Worm (Caenorhabditis elegans) whole organism, L1 larva: Measurements from ENCODE around the gene T05H10.8.
A peak's percentile ranks its signal among the peaks of the same experiment; 100 is the strongest.

ENCODE experiments used
- C16A3.4 ChIP-seq: fragments of 150-350 bp; optimal IDR thresholded peaks from 2 replicates; lab custom pipeline; 2014; ENCODE audit warnings: missing biosample characterization, missing genetic modification characterization
- C34B4.2 ChIP-seq: sonication (generic microtip); optimal IDR thresholded peaks from 2 replicates; lab custom pipeline; 2017; ENCODE audit warnings: mild to moderate bottlenecking, missing genetic modification characterization, missing compliant biosample characterization
- aha-1 ChIP-seq: fragments of 150-350 bp; optimal IDR thresholded peaks from 2 replicates; lab custom pipeline; 2014; ENCODE audit warnings: missing biosample characterization, missing genetic modification characterization
- alr-1 ChIP-seq: fragments of 200-800 bp; sonication (Bioruptor generic); optimal IDR thresholded peaks from 2 replicates; lab custom pipeline; 2018; ENCODE audit warnings: borderline replicate concordance, mild to moderate bottlenecking, missing genetic modification characterization, missing compliant biosample characterization
- ama-1 ChIP-seq: fragments of 150-350 bp; optimal IDR thresholded peaks from 2 replicates; lab custom pipeline; 2014
- blmp-1 ChIP-seq: fragments of 150-350 bp; optimal IDR thresholded peaks from 2 replicates; lab custom pipeline; 2014; ENCODE audit warnings: missing biosample characterization, missing genetic modification characterization
- ceh-63 ChIP-seq: fragments of 200-800 bp; sonication (Bioruptor generic); optimal IDR thresholded peaks from 2 replicates; lab custom pipeline; 2018; ENCODE audit warnings: mild to moderate bottlenecking, missing genetic modification characterization, missing compliant biosample characterization
- ceh-8 ChIP-seq: fragments of 200-800 bp; sonication (Bioruptor generic); optimal IDR thresholded peaks from 2 replicates; lab custom pipeline; 2018; ENCODE audit warnings: mild to moderate bottlenecking, missing genetic modification characterization, moderate library complexity, missing compliant biosample characterization
- ceh-82 ChIP-seq, 3 experiments: fragments of 150-350 bp in 1 of 3; sonication (generic microtip) in 2 of 3; optimal IDR thresholded peaks; 2 replicates each; lab custom pipeline; 2014 to 2017; ENCODE audit warnings: missing biosample characterization in 3 of 3, missing genetic modification characterization in 3 of 3
- ceh-88 ChIP-seq: fragments of 200-800 bp; sonication (Bioruptor generic); IDR thresholded peaks from 2 replicates; pipeline ENCODE4 v1.3.6; 2022; ENCODE audit warnings: missing genetic modification characterization, missing compliant biosample characterization
- dpl-1 ChIP-seq, 3 experiments: fragments of 150-350 bp in 2 of 3; sonication (generic microtip) in 1 of 3; optimal IDR thresholded peaks; 2 replicates each; lab custom pipeline; 2014 to 2017; ENCODE audit warnings: missing biosample characterization in 3 of 3, missing genetic modification characterization in 3 of 3, missing genetic modification reagents in 3 of 3
- dsc-1 ChIP-seq: sonication (generic microtip); optimal IDR thresholded peaks from 2 replicates; lab custom pipeline; 2016; ENCODE audit warnings: mild to moderate bottlenecking, missing genetic modification characterization, missing compliant biosample characterization
- efl-1 ChIP-seq, 4 experiments: fragments of 150-350 bp; optimal IDR thresholded peaks in 3 of 4; peaks in 1 of 4; 1 replicate in 1 of 4; 2 replicates in 3 of 4; lab custom pipeline; 2014; ENCODE audit warnings: missing biosample characterization in 2 of 4, missing genetic modification characterization in 2 of 4, missing genetic modification reagents in 2 of 4
- efl-3 ChIP-seq: fragments of 200-800 bp; sonication (Bioruptor generic); optimal IDR thresholded peaks from 2 replicates; lab custom pipeline; 2018; ENCODE audit warnings: mild to moderate bottlenecking, missing genetic modification characterization, missing compliant biosample characterization
- egl-13 ChIP-seq: sonication (generic microtip); optimal IDR thresholded peaks from 2 replicates; lab custom pipeline; 2016; ENCODE audit warnings: missing genotype, missing genetic modification reagents, missing genetic modification characterization, missing compliant biosample characterization
- ets-5 ChIP-seq: fragments of 200-800 bp; sonication (Bioruptor generic); IDR thresholded peaks from 2 replicates; pipeline ENCODE4 v1.3.6; 2022; ENCODE audit warnings: missing genetic modification characterization, missing compliant biosample characterization
- fkh-10 ChIP-seq: sonication (generic microtip); optimal IDR thresholded peaks from 2 replicates; lab custom pipeline; 2017; ENCODE audit warnings: missing biosample characterization, missing genetic modification reagents, missing genetic modification characterization
- fkh-8 ChIP-seq: sonication (generic microtip); optimal IDR thresholded peaks from 2 replicates; lab custom pipeline; 2016; ENCODE audit warnings: mild to moderate bottlenecking, missing genetic modification characterization, missing compliant biosample characterization
- fos-1 ChIP-seq: fragments of 150-350 bp; optimal IDR thresholded peaks from 2 replicates; lab custom pipeline; 2014; ENCODE audit warnings: missing biosample characterization, missing genetic modification characterization
- grh-1 ChIP-seq: fragments of 200-800 bp; sonication (Bioruptor generic); IDR thresholded peaks from 2 replicates; pipeline ENCODE4 v1.3.6; 2022; ENCODE audit warnings: missing genetic modification reagents, missing genetic modification characterization, missing compliant biosample characterization
- hlh-17 ChIP-seq: fragments of 200-800 bp; sonication (Bioruptor generic); optimal IDR thresholded peaks from 2 replicates; lab custom pipeline; 2018; ENCODE audit warnings: missing genetic modification characterization, mild to moderate bottlenecking, missing compliant biosample characterization, moderate library complexity, borderline replicate concordance
- hlh-4 ChIP-seq: sonication (generic microtip); optimal IDR thresholded peaks from 2 replicates; lab custom pipeline; 2016; ENCODE audit warnings: mild to moderate bottlenecking, missing genetic modification characterization, missing compliant biosample characterization
- irx-1 ChIP-seq: sonication (generic microtip); optimal IDR thresholded peaks from 2 replicates; lab custom pipeline; 2016; ENCODE audit warnings: missing genetic modification characterization, missing compliant biosample characterization
- isw-1 ChIP-seq: fragments of 200-800 bp; sonication (Bioruptor generic); IDR thresholded peaks from 2 replicates; pipeline ENCODE4 v1.3.6; 2022; ENCODE audit warnings: missing genetic modification characterization, missing compliant biosample characterization
- lin-13 ChIP-seq: fragments of 150-350 bp; optimal IDR thresholded peaks from 2 replicates; lab custom pipeline; 2014; ENCODE audit warnings: missing biosample characterization, missing genetic modification reagents, missing genetic modification characterization
- lin-15B ChIP-seq: fragments of 150-350 bp; sonication (generic microtip); optimal IDR thresholded peaks from 3 replicates; lab custom pipeline; 2014; ENCODE audit warnings: missing biosample characterization, missing genetic modification characterization
- lin-39 ChIP-seq: fragments of 150-350 bp; optimal IDR thresholded peaks from 2 replicates; lab custom pipeline; 2014; ENCODE audit warnings: missing biosample characterization, missing genetic modification reagents, missing genetic modification characterization
- mdl-1 ChIP-seq, 2 experiments: fragments of 150-350 bp; optimal IDR thresholded peaks; 2 replicates each; lab custom pipeline; 2014 to 2017; ENCODE audit warnings: missing biosample characterization in 2 of 2, missing genetic modification characterization in 2 of 2, inconsistent platforms in 1 of 2
- mep-1 ChIP-seq: fragments of 150-350 bp; optimal IDR thresholded peaks from 2 replicates; lab custom pipeline; 2014; ENCODE audit warnings: missing biosample characterization, missing genetic modification characterization
- nhr-11 ChIP-seq: fragments of 150-350 bp; optimal IDR thresholded peaks from 2 replicates; lab custom pipeline; 2014; ENCODE audit warnings: missing biosample characterization, missing genetic modification characterization
- nhr-12 ChIP-seq: sonication (generic microtip); optimal IDR thresholded peaks from 2 replicates; lab custom pipeline; 2017; ENCODE audit warnings: missing biosample characterization, missing genetic modification characterization
- nhr-19 ChIP-seq: fragments of 200-800 bp; sonication (Bioruptor generic); conservative IDR thresholded peaks from 2 replicates; pipeline ENCODE4 v1.3.6; 2022; ENCODE audit warnings: missing genetic modification characterization, missing compliant biosample characterization
- nhr-20 ChIP-seq: sonication (generic microtip); optimal IDR thresholded peaks from 2 replicates; lab custom pipeline; 2016; ENCODE audit warnings: mild to moderate bottlenecking, missing genetic modification characterization, missing compliant biosample characterization
- nhr-47 ChIP-seq: sonication (generic microtip); optimal IDR thresholded peaks from 2 replicates; lab custom pipeline; 2016; ENCODE audit warnings: mild to moderate bottlenecking, missing genetic modification characterization, moderate library complexity, missing compliant biosample characterization
- nhr-71 ChIP-seq: sonication (generic microtip); optimal IDR thresholded peaks from 2 replicates; lab custom pipeline; 2016; ENCODE audit warnings: mild to moderate bottlenecking, missing genetic modification characterization, moderate library complexity, missing compliant biosample characterization
- nhr-77 ChIP-seq: fragments of 150-350 bp; optimal IDR thresholded peaks from 2 replicates; lab custom pipeline; 2014; ENCODE audit warnings: missing biosample characterization, missing genetic modification characterization
- snu-23 ChIP-seq: sonication (generic microtip); optimal IDR thresholded peaks from 2 replicates; lab custom pipeline; 2016; ENCODE audit warnings: missing genetic modification characterization, missing compliant biosample characterization
- tbx-2 ChIP-seq: sonication (generic microtip); optimal IDR thresholded peaks from 2 replicates; lab custom pipeline; 2016; ENCODE audit warnings: missing genetic modification characterization, missing compliant biosample characterization
- unc-130 ChIP-seq: fragments of 150-350 bp; optimal IDR thresholded peaks from 2 replicates; lab custom pipeline; 2017; ENCODE audit warnings: missing biosample characterization, missing genetic modification characterization, inconsistent platforms
- unc-86 ChIP-seq: sonication (generic microtip); optimal IDR thresholded peaks from 2 replicates; lab custom pipeline; 2016; ENCODE audit warnings: missing genetic modification characterization, missing compliant biosample characterization
- xbp-1 ChIP-seq: sonication (generic microtip); optimal IDR thresholded peaks from 2 replicates; lab custom pipeline; 2016; ENCODE audit warnings: missing genetic modification characterization, missing compliant biosample characterization
- zag-1 ChIP-seq: fragments of 150-350 bp; optimal IDR thresholded peaks from 2 replicates; lab custom pipeline; 2014; ENCODE audit warnings: missing biosample characterization, missing genetic modification characterization
- zip-4 ChIP-seq: fragments of 200-800 bp; sonication (Bioruptor generic); optimal IDR thresholded peaks from 2 replicates; lab custom pipeline; 2018; ENCODE audit warnings: mild to moderate bottlenecking, missing genetic modification characterization, moderate library complexity, missing compliant biosample characterization
- ztf-11 ChIP-seq, 2 experiments: sonication (generic microtip); optimal IDR thresholded peaks; 2 replicates each; lab custom pipeline; 2016 to 2017; ENCODE audit warnings: missing genetic modification characterization in 2 of 2, missing biosample characterization in 1 of 2, missing compliant biosample characterization in 1 of 2

The T05H10.8 gene

ce11 chrII:8051330-8051729 is 7.5 kb upstream of the T05H10.8 start:
- TF ChIP-seq mdl-1 (tag; optimal IDR thresholded peaks at IDR 0.05; lab: Kevin White, UChicago) (no peak), dpl-1 (GFP tag; optimal IDR thresholded peaks at IDR 0.05; lab: Kevin White, UChicago) (no peak), ceh-8 (GFP tag; lab: Kevin White, UChicago) (no peak), unc-86 (tag; lab: Kevin White, UChicago) (no peak), nhr-19 (no peak), efl-1 (optimal IDR thresholded peaks at IDR 0.05; lab: Kevin White, UChicago) (no peak), efl-1 (GFP tag; optimal IDR thresholded peaks at IDR 0.05 in 1 of 2; lab: Kevin White, UChicago) (no peak), alr-1 (no peak), zag-1 (tag; lab: Kevin White, UChicago) (no peak), blmp-1 (tag; lab: Kevin White, UChicago) (no peak), lin-15B (tag; lab: Kevin White, UChicago) (no peak), snu-23 (GFP tag; lab: Kevin White, UChicago) (no peak), ztf-11 (tag; optimal IDR thresholded peaks at IDR 0.05; lab: Kevin White, UChicago) (no peak), ets-5 (GFP tag; lab: Robert Waterston, UW) (no peak), C34B4.2 (tag; lab: Kevin White, UChicago) (no peak), xbp-1 (tag; lab: Kevin White, UChicago) (no peak), C16A3.4 (no peak)

ce11 chrII:8052172-8052571 is 6.7 kb upstream of the T05H10.8 start:
- TF ChIP-seq irx-1 (tag; lab: Kevin White, UChicago), result no peak

- TF ChIP-seq nhr-20 (tag; lab: Kevin White, UChicago) (no peak), ceh-82 (tag; optimal IDR thresholded peaks at IDR 0.05; lab: Kevin White, UChicago) (no peak), blmp-1 (tag; lab: Kevin White, UChicago) (peak; percentile 53), nhr-77 (tag; lab: Kevin White, UChicago) (no peak), efl-3 (no peak)
- TF ChIP-seq, all 84 proteins: peak for 1
These were observed 6.0 kb upstream of the T05H10.8 start, which contains the start of gene T05H10.4 for ce11 chrII:8052850-8053249. Gene T05H10.4, plus strand, starts transcription at chrII:8053150.

- TF ChIP-seq dsc-1 (tag; lab: Kevin White, UChicago), result peak; percentile 45
- TF ChIP-seq nhr-11 (tag; lab: Kevin White, UChicago), result no peak
- TF ChIP-seq aha-1 (tag; lab: Kevin White, UChicago), result no peak
- TF ChIP-seq nhr-47 (tag; lab: Kevin White, UChicago), result peak; percentile 12
- TF ChIP-seq nhr-71 (tag; lab: Kevin White, UChicago), result peak; percentile 41
- TF ChIP-seq nhr-20 (tag; lab: Kevin White, UChicago), result no peak
- TF ChIP-seq ama-1 (lab: Kevin White, UChicago), result no peak
- TF ChIP-seq ceh-63 (GFP tag; lab: Kevin White, UChicago), result no peak
- no peak for TF ChIP-seq mep-1 (tag; lab: Kevin White, UChicago)
- no peak for TF ChIP-seq C16A3.4
- no peak for TF ChIP-seq lin-13 (GFP tag; lab: Kevin White, UChicago)
- TF ChIP-seq hlh-17 (GFP tag; lab: Kevin White, UChicago), result no peak
- peak; percentile 54 for TF ChIP-seq fkh-8 (tag; lab: Kevin White, UChicago)
- TF ChIP-seq hlh-4 (tag; lab: Kevin White, UChicago), result peak; percentile 52
- TF ChIP-seq C34B4.2 (tag; lab: Kevin White, UChicago), result no peak
These were observed 958 bp upstream of the T05H10.8 start for ce11 chrII:8057911-8058310.

- no peak for TF ChIP-seq tbx-2 (tag; lab: Kevin White, UChicago)
- no peak for TF ChIP-seq xbp-1 (tag; lab: Kevin White, UChicago)
- no peak for TF ChIP-seq unc-130 (tag; lab: Kevin White, UChicago)
- peak; percentile 95 for TF ChIP-seq dsc-1 (tag; lab: Kevin White, UChicago)
- TF ChIP-seq ceh-88 (GFP tag; lab: Robert Waterston, UW), result no peak
- no peak for TF ChIP-seq nhr-12 (tag; lab: Kevin White, UChicago)
- no peak for TF ChIP-seq grh-1 (GFP tag; lab: Robert Waterston, UW)
- TF ChIP-seq lin-13 (GFP tag; lab: Kevin White, UChicago), result no peak
- no peak for TF ChIP-seq lin-39 (tag; lab: Kevin White, UChicago)
- no peak for TF ChIP-seq ets-5 (GFP tag; lab: Robert Waterston, UW)
- no peak for TF ChIP-seq zag-1 (tag; lab: Kevin White, UChicago)
- no peak for TF ChIP-seq C34B4.2 (tag; lab: Kevin White, UChicago)
- peak; percentile 64 for TF ChIP-seq egl-13 (tag; lab: Kevin White, UChicago)
- TF ChIP-seq C16A3.4, result no peak
- TF ChIP-seq fos-1 (tag; lab: Kevin White, UChicago), result no peak
- TF ChIP-seq zip-4, result no peak
- TF ChIP-seq fkh-10 (GFP tag; lab: Kevin White, UChicago), result no peak
- TF ChIP-seq nhr-47 (tag; lab: Kevin White, UChicago), result peak; percentile 55
- TF ChIP-seq isw-1 (GFP tag; lab: Robert Waterston, UW), result no peak
- TF ChIP-seq dpl-1 (GFP tag; optimal IDR thresholded peaks at IDR 0.05; lab: Kevin White, UChicago), result no peak
- no peak for TF ChIP-seq ceh-82 (tag; optimal IDR thresholded peaks at IDR 0.05; lab: Kevin White, UChicago)
These were observed 663 bp downstream of the T05H10.8 start for ce11 chrII:8059532-8059931.
